Fruit fly (Drosophila melanogaster) Kc167 (cell line): ENCODE results near the gene CG33687.

Experiments
- h ChIP-seq: fragments of >200 bp; optimal IDR thresholded peaks from 3 replicates; lab custom pipeline; 2018; ENCODE audit warnings: missing external identifiers
- ttk ChIP-seq: sonication (Bioruptor generic); optimal IDR thresholded peaks from 2 replicates; lab custom pipeline; 2017; ENCODE audit warnings: missing external identifiers

dm6 chr3L:16173818-16174601, 23.7 kb upstream of the CG33687 start:
- no peak for TF ChIP-seq ttk
- TF ChIP-seq h, result no peak
